Fruit fly (Drosophila melanogaster) whole organism, embryonic: ENCODE data around the gene cni.

Experiments used
- ATbp ChIP-seq: fragments of 200-800 bp; sonication (Bioruptor generic); optimal IDR thresholded peaks from 2 replicates; lab custom pipeline; 2017; ENCODE audit warnings: missing biosample characterization, mild to moderate bottlenecking, missing genetic modification characterization, missing genetic modification reagents
- B-H1 ChIP-seq: fragments of 200-800 bp; sonication (Bioruptor generic); IDR thresholded peaks from 3 replicates; pipeline ENCODE4 v1.3.6; 2022; ENCODE audit warnings: missing biosample characterization, missing genetic modification characterization
- CG10321 ChIP-seq: fragments of 200-800 bp; sonication (Bioruptor generic); IDR thresholded peaks from 2 replicates; pipeline ENCODE4 v1.3.6; 2022; ENCODE audit warnings: missing biosample characterization, missing genetic modification characterization
- CG10959 ChIP-seq: fragments of 200-800 bp; sonication (Bioruptor generic); IDR thresholded peaks from 2 replicates; pipeline ENCODE4 v1.3.6; 2022; ENCODE audit warnings: missing biosample characterization, missing genetic modification characterization
- CG14710 ChIP-seq: fragments of 200-800 bp; sonication (Bioruptor generic); optimal IDR thresholded peaks from 3 replicates; lab custom pipeline; 2019; ENCODE audit warnings: missing biosample characterization, mild to moderate bottlenecking, missing genetic modification characterization, moderate library complexity
- CG16815 ChIP-seq: fragments of 200-800 bp; sonication (Bioruptor generic); optimal IDR thresholded peaks from 3 replicates; lab custom pipeline; 2017; ENCODE audit warnings: missing biosample characterization, mild to moderate bottlenecking, missing genetic modification characterization
- CG17186 ChIP-seq: fragments of 200-800 bp; sonication (Bioruptor generic); optimal IDR thresholded peaks from 3 replicates; lab custom pipeline; 2017; ENCODE audit warnings: missing biosample characterization, missing genetic modification reagents, missing genetic modification characterization
- CG17802 ChIP-seq: fragments of 200-800 bp; sonication (Bioruptor generic); optimal IDR thresholded peaks from 2 replicates; lab custom pipeline; 2018; ENCODE audit warnings: missing biosample characterization, mild to moderate bottlenecking, missing genetic modification characterization, moderate library complexity
- CG1832 ChIP-seq: fragments of 200-800 bp; sonication (Bioruptor generic); optimal IDR thresholded peaks from 2 replicates; lab custom pipeline; 2017; ENCODE audit warnings: missing biosample characterization, mild to moderate bottlenecking, missing genetic modification characterization, inconsistent platforms
- CG2120 ChIP-seq: fragments of 200-800 bp; sonication (Bioruptor generic); optimal IDR thresholded peaks from 3 replicates; lab custom pipeline; 2016; ENCODE audit warnings: missing biosample characterization, missing genetic modification characterization
- CG30431 ChIP-seq: fragments of 200-800 bp; sonication (Bioruptor generic); optimal IDR thresholded peaks from 2 replicates; lab custom pipeline; 2017; ENCODE audit warnings: missing biosample characterization, missing genetic modification characterization
- CG33213 ChIP-seq: fragments of 200-800 bp; sonication (Bioruptor generic); optimal IDR thresholded peaks from 3 replicates; lab custom pipeline; 2016; ENCODE audit warnings: missing biosample characterization, missing genetic modification characterization
- CG4617 ChIP-seq: fragments of 200-800 bp; sonication (Bioruptor generic); optimal IDR thresholded peaks from 3 replicates; lab custom pipeline; 2016; ENCODE audit warnings: missing biosample characterization, missing genetic modification characterization, borderline replicate concordance
- CG5180 ChIP-seq: fragments of 200-800 bp; sonication (Bioruptor generic); optimal IDR thresholded peaks from 3 replicates; lab custom pipeline; 2017; ENCODE audit warnings: missing biosample characterization, missing genetic modification characterization, mild to moderate bottlenecking, moderate library complexity, missing genetic modification reagents
- CG5245 ChIP-seq: fragments of 200-800 bp; sonication (Bioruptor generic); optimal IDR thresholded peaks from 3 replicates; lab custom pipeline; 2016; ENCODE audit warnings: missing biosample characterization, missing genetic modification characterization
- CG6654 ChIP-seq: fragments of 200-800 bp; sonication (Bioruptor generic); optimal IDR thresholded peaks from 2 replicates; lab custom pipeline; 2017; ENCODE audit warnings: missing biosample characterization, mild to moderate bottlenecking, missing genetic modification characterization
- CG6689 ChIP-seq: fragments of 200-800 bp; sonication (Bioruptor generic); IDR thresholded peaks from 2 replicates; pipeline ENCODE4 v1.3.6; 2022; ENCODE audit warnings: missing biosample characterization, missing genetic modification characterization
- CG8478 ChIP-seq: fragments of >200 bp; optimal IDR thresholded peaks from 2 replicates; lab custom pipeline; 2018
- Chrac-16 ChIP-seq: fragments of 200-800 bp; sonication (Bioruptor generic); optimal IDR thresholded peaks from 3 replicates; lab custom pipeline; 2016; ENCODE audit warnings: missing biosample characterization, missing genetic modification characterization
- Gsc ChIP-seq: fragments of 200-800 bp; sonication (Bioruptor generic); IDR thresholded peaks from 2 replicates; pipeline ENCODE4 v1.3.6; 2022; ENCODE audit warnings: missing biosample characterization, missing genetic modification characterization
- HLHmδ ChIP-seq: fragments of 200-800 bp; sonication (Bioruptor generic); optimal IDR thresholded peaks from 2 replicates; lab custom pipeline; 2018; ENCODE audit warnings: missing biosample characterization, mild to moderate bottlenecking, missing genetic modification characterization, moderate library complexity
- Hey ChIP-seq: fragments of 200-800 bp; sonication (Bioruptor generic); optimal IDR thresholded peaks from 3 replicates; lab custom pipeline; 2018; ENCODE audit warnings: missing biosample characterization, mild to moderate bottlenecking, missing genetic modification characterization
- Hmr ChIP-seq: fragments of 200-800 bp; sonication (Bioruptor generic); optimal IDR thresholded peaks from 3 replicates; lab custom pipeline; 2017; ENCODE audit warnings: mild to moderate bottlenecking, missing biosample characterization, missing genetic modification reagents, missing genetic modification characterization
- MTF-1 ChIP-seq: fragments of 200-800 bp; sonication (Bioruptor generic); optimal IDR thresholded peaks from 2 replicates; lab custom pipeline; 2018; ENCODE audit warnings: missing biosample characterization, mild to moderate bottlenecking, missing genetic modification characterization, borderline replicate concordance
- Med ChIP-seq: fragments of 200-800 bp; sonication (Bioruptor generic); peaks from one replicate; lab custom pipeline; 2016; ENCODE audit warnings: missing biosample characterization, missing genetic modification characterization, mild to moderate bottlenecking, inconsistent platforms, moderate library complexity
- Mes4 ChIP-seq: fragments of 200-800 bp; sonication (Bioruptor generic); optimal IDR thresholded peaks from 2 replicates; lab custom pipeline; 2016; ENCODE audit warnings: missing biosample characterization, missing genetic modification characterization
- Pdp1 ChIP-seq, 2 experiments: fragments of 200-800 bp; sonication (Bioruptor generic); optimal IDR thresholded peaks; 3 replicates each; lab custom pipeline; 2016; ENCODE audit warnings: missing biosample characterization in 2 of 2, missing genetic modification characterization in 2 of 2, mild to moderate bottlenecking in 1 of 2, moderate library complexity in 1 of 2
- Ptx1 ChIP-seq: fragments of 200-800 bp; sonication (Bioruptor generic); IDR thresholded peaks from 2 replicates; pipeline ENCODE4 v1.3.6; 2022; ENCODE audit warnings: missing biosample characterization, missing genetic modification characterization
- Sry-δ ChIP-seq: fragments of 200-800 bp; sonication (Bioruptor generic); optimal IDR thresholded peaks from 2 replicates; lab custom pipeline; 2016; ENCODE audit warnings: missing biosample characterization, missing genetic modification characterization
- Xrp1 ChIP-seq: fragments of 200-800 bp; sonication (Bioruptor generic); IDR thresholded peaks from 2 replicates; pipeline ENCODE4 v1.3.6; 2022; ENCODE audit warnings: missing biosample characterization, missing genetic modification characterization
- amos ChIP-seq: fragments of 200-800 bp; sonication (Bioruptor generic); IDR thresholded peaks from 2 replicates; pipeline ENCODE4 v1.3.6; 2022; ENCODE audit warnings: missing biosample characterization, missing genetic modification characterization; ENCODE audit not compliant: partially characterized antibody
- bigmax ChIP-seq: fragments of 200-800 bp; sonication (Bioruptor generic); optimal IDR thresholded peaks from 2 replicates; lab custom pipeline; 2018; ENCODE audit warnings: missing biosample characterization, mild to moderate bottlenecking, missing genetic modification characterization
- br ChIP-seq: fragments of >200 bp; optimal IDR thresholded peaks from 2 replicates; lab custom pipeline; 2017
- chn ChIP-seq: fragments of 200-800 bp; sonication (Bioruptor generic); optimal IDR thresholded peaks from 2 replicates; lab custom pipeline; 2016; ENCODE audit warnings: missing biosample characterization, missing genetic modification characterization
- ci ChIP-seq: fragments of 200-800 bp; sonication (Bioruptor generic); IDR thresholded peaks from 3 replicates; pipeline ENCODE4 v1.3.6; 2022; ENCODE audit warnings: missing biosample characterization, missing genetic modification characterization
- da ChIP-seq: fragments of 200-800 bp; sonication (Bioruptor generic); optimal IDR thresholded peaks from 2 replicates; lab custom pipeline; 2016; ENCODE audit warnings: missing biosample characterization, missing genetic modification characterization
- dati ChIP-seq: fragments of 200-800 bp; sonication (Bioruptor generic); IDR thresholded peaks from 2 replicates; pipeline ENCODE4 v1.3.6; 2022; ENCODE audit warnings: missing biosample characterization, missing genetic modification characterization
- ems ChIP-seq: fragments of 200-800 bp; sonication (Bioruptor generic); optimal IDR thresholded peaks from 3 replicates; lab custom pipeline; 2016; ENCODE audit warnings: missing biosample characterization, missing genetic modification characterization
- gsb ChIP-seq: fragments of 200-800 bp; sonication (Bioruptor generic); IDR thresholded peaks from 2 replicates; pipeline ENCODE4 v1.3.6; 2022; ENCODE audit warnings: missing biosample characterization, missing genetic modification characterization
- hkb ChIP-seq, 2 experiments: fragments of 200-800 bp in 1 of 2; fragments of >200 bp in 1 of 2; sonication (Bioruptor generic) in 1 of 2; IDR thresholded peaks in 1 of 2; optimal IDR thresholded peaks in 1 of 2; 2 replicates each; pipeline versions ENCODE4 v1.3.6 to Lab custom; 2017 to 2022; ENCODE audit warnings: missing biosample characterization in 1 of 2, missing genetic modification characterization in 1 of 2
- kni ChIP-seq: fragments of 200-800 bp; sonication (Bioruptor generic); optimal IDR thresholded peaks from 3 replicates; lab custom pipeline; 2017; ENCODE audit warnings: mild to moderate bottlenecking, missing biosample characterization, missing genetic modification reagents, missing genetic modification characterization
- oc ChIP-seq: fragments of 200-800 bp; sonication (Bioruptor generic); optimal IDR thresholded peaks from 2 replicates; lab custom pipeline; 2018; ENCODE audit warnings: missing biosample characterization, mild to moderate bottlenecking, missing genetic modification characterization, moderate library complexity
- onecut ChIP-seq: fragments of 200-800 bp; sonication (Bioruptor generic); IDR thresholded peaks from 2 replicates; pipeline ENCODE4 v1.3.6; 2022; ENCODE audit warnings: missing biosample characterization, missing genetic modification characterization
- prd ChIP-seq, 3 experiments: fragments of >200 bp in 2 of 3; fragments of 200-800 bp in 1 of 3; sonication (Bioruptor generic) in 1 of 3; optimal IDR thresholded peaks in 2 of 3; IDR thresholded peaks in 1 of 3; 2 replicates in 2 of 3; 3 replicates in 1 of 3; pipeline versions ENCODE4 v1.3.6 to Lab custom; 2017 to 2022; ENCODE audit warnings: missing biosample characterization in 1 of 3, missing genetic modification characterization in 1 of 3
- pros ChIP-seq: fragments of 200-800 bp; sonication (Bioruptor generic); optimal IDR thresholded peaks from 3 replicates; lab custom pipeline; 2019; ENCODE audit warnings: missing biosample characterization, mild to moderate bottlenecking, missing genetic modification characterization, moderate library complexity
- psq ChIP-seq: fragments of 200-800 bp; sonication (Bioruptor generic); optimal IDR thresholded peaks from 2 replicates; lab custom pipeline; 2017; ENCODE audit warnings: missing biosample characterization, missing genetic modification characterization
- scrt ChIP-seq: fragments of 200-800 bp; sonication (Bioruptor generic); optimal IDR thresholded peaks from 2 replicates; lab custom pipeline; 2018; ENCODE audit warnings: missing biosample characterization, mild to moderate bottlenecking, missing genetic modification characterization, moderate library complexity
- slou ChIP-seq: fragments of 200-800 bp; sonication (Bioruptor generic); optimal IDR thresholded peaks from 3 replicates; lab custom pipeline; 2016; ENCODE audit warnings: missing biosample characterization, missing genetic modification characterization
- sr ChIP-seq: fragments of 200-800 bp; sonication (Bioruptor generic); IDR thresholded peaks from 3 replicates; pipeline ENCODE4 v1.3.6; 2022; ENCODE audit warnings: missing biosample characterization, missing genetic modification characterization
- vvl ChIP-seq: fragments of 200-800 bp; sonication (Bioruptor generic); IDR thresholded peaks from 2 replicates; pipeline ENCODE4 v1.3.6; 2022; ENCODE audit warnings: missing biosample characterization, missing genetic modification characterization

Gene cni

dm6 chr2L:16286360-16287005, 24.0 kb downstream of the cni start (continued):
- peak; percentile 62 for TF ChIP-seq CG5180 (GFP tag; lab: Kevin White, UChicago)
- peak; percentile 78 for TF ChIP-seq ATbp (GFP tag; lab: Kevin White, UChicago)
- TF ChIP-seq br (lab: Kevin White, UChicago), result no peak
- no peak for TF ChIP-seq bigmax (GFP tag; lab: Kevin White, UChicago)
- no peak for TF ChIP-seq hkb (optimal IDR thresholded peaks at IDR 0.05; lab: Kevin White, UChicago)
- no peak for TF ChIP-seq hkb (GFP tag; IDR thresholded peaks at IDR 0.05; lab: Robert Waterston, UW)
- TF ChIP-seq CG1832 (GFP tag; lab: Kevin White, UChicago), result no peak
- peak; percentile 82 for TF ChIP-seq CG14710 (tag; lab: Kevin White, UChicago)
- TF ChIP-seq CG33213 (GFP tag; lab: Kevin White, UChicago), result peak; percentile 31
- no peak for TF ChIP-seq dati
- TF ChIP-seq Mes4, result peak; percentile 72
- TF ChIP-seq CG5245, result peak; percentile 51
- peak; percentile 86 for TF ChIP-seq Hmr
- TF ChIP-seq da (GFP tag; lab: Kevin White, UChicago), result peak; percentile 26
- TF ChIP-seq kni, result peak; percentile 93
- TF ChIP-seq Ptx1 (GFP tag; lab: Robert Waterston, UW), result no peak
- peak; percentile 79 for TF ChIP-seq pros (GFP tag; lab: Kevin White, UChicago)
- peak; percentile 94 for TF ChIP-seq CG2120 (GFP tag; lab: Kevin White, UChicago)
- peak; percentile 41 for TF ChIP-seq Sry-δ
- peak; percentile 2 for TF ChIP-seq CG4617 (GFP tag; lab: Kevin White, UChicago)
- TF ChIP-seq HLHmδ, result no peak
- TF ChIP-seq CG10321 (GFP tag; lab: Robert Waterston, UW), result no peak
- TF ChIP-seq MTF-1 (GFP tag; lab: Kevin White, UChicago), result peak; percentile 13
- peak; percentile 97 for TF ChIP-seq Med
- peak; percentile 21 for TF ChIP-seq ems (GFP tag; lab: Kevin White, UChicago)
- TF ChIP-seq CG17186 (GFP tag; lab: Kevin White, UChicago), result peak; percentile 24
- no peak for TF ChIP-seq ci
- TF ChIP-seq CG10959 (GFP tag; lab: Robert Waterston, UW), result no peak
- peak; percentile 56 for TF ChIP-seq CG17802 (tag; lab: Kevin White, UChicago)
- TF ChIP-seq CG16815, result peak; percentile 79
- peak; percentile 68 for TF ChIP-seq chn (GFP tag; lab: Kevin White, UChicago)
- peak; percentile 69 for TF ChIP-seq scrt
- peak; percentile 72 for TF ChIP-seq CG6654 (GFP tag; lab: Kevin White, UChicago)
- no peak for TF ChIP-seq Gsc
- TF ChIP-seq gsb (GFP tag; lab: Robert Waterston, UW), result no peak
- no peak for TF ChIP-seq prd (optimal IDR thresholded peaks at IDR 0.05; lab: Kevin White, UChicago)
- no peak for TF ChIP-seq prd (GFP tag; IDR thresholded peaks at IDR 0.05; lab: Robert Waterston, UW)
- peak; percentile 77 for TF ChIP-seq psq (GFP tag; lab: Kevin White, UChicago)
- peak in 1 of 2 experiments; percentile 69 for TF ChIP-seq Pdp1 (GFP tag; optimal IDR thresholded peaks at IDR 0.05; lab: Kevin White, UChicago)
- TF ChIP-seq B-H1 (GFP tag; lab: Robert Waterston, UW), result no peak
- no peak for TF ChIP-seq sr
- no peak for TF ChIP-seq CG6689 (GFP tag; lab: Robert Waterston, UW)
- no peak for TF ChIP-seq amos (GFP tag; lab: Robert Waterston, UW)
- TF ChIP-seq CG8478, result no peak
- TF ChIP-seq onecut (GFP tag; lab: Robert Waterston, UW), result peak; percentile 96
- peak; percentile 48 for TF ChIP-seq oc
- TF ChIP-seq Chrac-16 (GFP tag; lab: Kevin White, UChicago), result peak; percentile 82
- peak; percentile 32 for TF ChIP-seq slou
- peak; percentile 55 for TF ChIP-seq CG30431 (GFP tag; lab: Kevin White, UChicago)
- TF ChIP-seq vvl (GFP tag; lab: Robert Waterston, UW), result no peak
- TF ChIP-seq Hey (tag; lab: Kevin White, UChicago), result peak; percentile 18
- no peak for TF ChIP-seq Xrp1 (GFP tag; lab: Robert Waterston, UW)
